Fruit fly (Drosophila melanogaster): ENCODE data around the gene aay.

aay gene

dm6 chr3L:9432810-9433587 lies 9.9 kb downstream of the aay start (continued):
- TF ChIP-seq MTF-1 (GFP tag; optimal IDR thresholded peaks at IDR 0.05; ENCODE audit: borderline replicate concordance) (no peak), pita (GFP tag; optimal IDR thresholded peaks at IDR 0.05) (no peak), sd (tag; optimal IDR thresholded peaks at IDR 0.05) (peak; percentile 82), CG11456 (GFP tag; IDR thresholded peaks at IDR 0.05) (peak; percentile 47; the same call in 1 of the 3 replicates), tna (GFP tag; IDR thresholded peaks at IDR 0.05; ENCODE audit: partially characterized antibody) (no peak), CG16815 (GFP tag; optimal IDR thresholded peaks at IDR 0.05) (no peak), CG31224 (GFP tag; IDR thresholded peaks at IDR 0.05) (0 out of 2 replicates have a peak, but pooled peaks have one; percentile 5), chinmo (GFP tag; IDR thresholded peaks at IDR 0.05; ENCODE audit: partially characterized antibody) (0 out of 4 replicates have a peak, but pooled peaks have one; percentile 43), CG1647 (GFP tag; optimal IDR thresholded peaks at IDR 0.05) (no peak)

dm6 chr3L:9435315-9435714 lies 12.3 kb downstream of the aay start, which contains the start of gene CG42526:
CG42526 (minus strand) TSS chr3L:9435399.
- TF ChIP-seq Hmr (GFP tag; optimal IDR thresholded peaks at IDR 0.05) (peak; percentile 62), lab (GFP tag; optimal IDR thresholded peaks at IDR 0.05) (peak; percentile 55), CG16863 (GFP tag; optimal IDR thresholded peaks at IDR 0.05) (peak; percentile 34), zfh1 (GFP tag; IDR thresholded peaks at IDR 0.05) (0 out of 3 replicates have a peak, but pooled peaks have one; percentile 16), Mes4 (GFP tag; optimal IDR thresholded peaks at IDR 0.05) (peak; percentile 27), sd (tag; optimal IDR thresholded peaks at IDR 0.05) (peak; percentile 36), HmgZ (tag; optimal IDR thresholded peaks at IDR 0.05) (peak; percentile 41), so (GFP tag; IDR thresholded peaks at IDR 0.05) (0 out of 3 replicates have a peak, but pooled peaks have one; percentile 22), CG11723 (GFP tag; optimal IDR thresholded peaks at IDR 0.05) (peak; percentile 33), E2f2 (GFP tag; IDR thresholded peaks at IDR 0.05) (peak; percentile 84), knrl (GFP tag; IDR thresholded peaks at IDR 0.05; ENCODE audit: partially characterized antibody) (peak; percentile 7; the same call in 1 of the 3 replicates), cas (GFP tag; IDR thresholded peaks at IDR 0.05) (no peak), C15 (GFP tag; IDR thresholded peaks at IDR 0.05) (no peak), danr (GFP tag; IDR thresholded peaks at IDR 0.05) (no peak), CG11456 (GFP tag; IDR thresholded peaks at IDR 0.05) (0 out of 3 replicates have a peak, but pooled peaks have one; percentile 47), CG3847 (GFP tag; IDR thresholded peaks at IDR 0.05) (peak; percentile 14; the same call in 1 of the 2 replicates), mam (GFP tag; optimal IDR thresholded peaks at IDR 0.05) (no peak), chif (GFP tag; optimal IDR thresholded peaks at IDR 0.05) (peak in 1 of 2 experiments; percentile 39), corto (GFP tag; optimal IDR thresholded peaks at IDR 0.05) (no peak), Gug (GFP tag; IDR thresholded peaks at IDR 0.05) (no peak), shn (GFP tag; optimal IDR thresholded peaks at IDR 0.05) (peak; percentile 2), CG2712 (tag; optimal IDR thresholded peaks at IDR 0.05) (peak; percentile 23), sug (tag; optimal IDR thresholded peaks at IDR 0.05) (no peak), Doc3 (GFP tag; IDR thresholded peaks at IDR 0.05; ENCODE audit: partially characterized antibody) (peak; percentile 61), Kr (GFP tag; optimal IDR thresholded peaks at IDR 0.05) (no peak), CG3995 (GFP tag; optimal IDR thresholded peaks at IDR 0.05) (peak; percentile 21), Antp (GFP tag; optimal IDR thresholded peaks at IDR 0.05) (peak; percentile 50), inv (GFP tag; IDR thresholded peaks at IDR 0.05; ENCODE audit: partially characterized antibody) (peak; percentile 45; the same call in 1 of the 2 replicates), Abd-B (GFP tag; optimal IDR thresholded peaks at IDR 0.05) (peak; percentile 2), eyg (GFP tag; optimal IDR thresholded peaks at IDR 0.05) (peak; percentile 11), gfzf (GFP tag; optimal IDR thresholded peaks at IDR 0.05) (peak; percentile 44), CG7745 (tag; optimal IDR thresholded peaks at IDR 0.05) (no peak), Hsf (GFP tag; optimal IDR thresholded peaks at IDR 0.05) (peak; percentile 63), hkb (optimal IDR thresholded peaks at IDR 0.05) (no peak), hkb (GFP tag; IDR thresholded peaks at IDR 0.05) (peak; percentile 28; the same call in 1 of the 2 replicates), CG5180 (GFP tag; optimal IDR thresholded peaks at IDR 0.05) (no peak), Dll (GFP tag; IDR thresholded peaks at IDR 0.05; ENCODE audit: partially characterized antibody) (peak; percentile 68), grn (GFP tag; optimal IDR thresholded peaks at IDR 0.05) (no peak), CG10209 (GFP tag; optimal IDR thresholded peaks at IDR 0.05) (peak; percentile 39)

Data from whole organism, embryonic.